Worm (Caenorhabditis elegans): Measurements from ENCODE around the gene C07B5.3.

The C07B5.3 gene

DNA sequence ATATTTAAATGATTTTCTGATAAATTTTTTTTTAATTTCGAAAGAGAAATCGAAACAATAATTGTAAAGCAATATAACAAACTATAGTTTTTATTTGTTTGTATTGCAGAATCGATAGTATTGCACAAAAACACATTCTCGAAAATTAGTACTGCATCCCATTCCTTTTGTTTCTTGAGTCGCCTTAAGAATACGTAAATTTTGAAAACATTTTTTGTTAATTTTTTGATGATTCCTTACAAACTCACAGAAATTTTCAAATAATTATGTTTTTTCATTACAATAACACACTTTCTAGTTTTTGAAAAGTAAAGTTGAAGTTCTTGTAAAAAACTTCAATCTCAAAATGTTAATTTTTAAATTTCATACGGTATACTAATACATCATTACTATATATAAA lies 36.9 kb downstream of the C07B5.3 start:
- TF ChIP-seq med-1 (GFP tag; optimal IDR thresholded peaks at IDR 0.05; ENCODE audit: insufficient read depth): no peak
- no peak for TF ChIP-seq flt-1 (GFP tag; IDR thresholded peaks at IDR 0.05)
- TF ChIP-seq ztf-23 (GFP tag; IDR thresholded peaks at IDR 0.05): no peak
- TF ChIP-seq ztf-29 (GFP tag; IDR thresholded peaks at IDR 0.05): no peak
- no peak for TF ChIP-seq cog-1 (tag; optimal IDR thresholded peaks at IDR 0.05)
- TF ChIP-seq tab-1 (GFP tag; IDR thresholded peaks at IDR 0.05): no peak
- TF ChIP-seq T22C8.4 (GFP tag; IDR thresholded peaks at IDR 0.05): no peak
- no peak for TF ChIP-seq klf-2 (GFP tag; conservative IDR thresholded peaks at IDR 0.05)
- no peak for TF ChIP-seq ref-1 (GFP tag; conservative IDR thresholded peaks at IDR 0.05)

DNA sequence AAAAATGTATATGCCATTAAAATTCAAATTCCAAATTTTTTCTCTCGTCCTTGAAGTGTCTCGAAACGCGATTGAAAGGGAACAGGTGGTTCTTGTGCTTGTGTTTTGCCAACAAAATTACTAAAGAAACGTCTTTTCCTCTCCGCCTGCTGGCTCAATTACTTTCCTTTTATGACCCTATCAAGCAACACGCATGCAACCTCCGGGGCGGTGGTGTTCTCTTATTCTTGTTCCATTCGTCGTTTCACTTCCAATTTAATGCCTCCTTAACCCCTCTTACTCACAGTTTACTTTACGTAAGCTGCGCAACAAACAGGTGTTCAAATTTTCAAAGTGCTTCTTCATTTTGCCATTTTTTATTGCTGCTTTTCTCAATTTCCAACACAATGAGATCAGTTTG lies 39.3 kb downstream of the C07B5.3 start:
- no peak for TF ChIP-seq med-1 (GFP tag; optimal IDR thresholded peaks at IDR 0.05; ENCODE audit: insufficient read depth)
- TF ChIP-seq ref-1 (GFP tag; conservative IDR thresholded peaks at IDR 0.05): no peak
- TF ChIP-seq ztf-23 (GFP tag; IDR thresholded peaks at IDR 0.05): no peak
- no peak for TF ChIP-seq klf-2 (GFP tag; conservative IDR thresholded peaks at IDR 0.05)
- TF ChIP-seq cog-1 (tag; optimal IDR thresholded peaks at IDR 0.05): no peak
- TF ChIP-seq flt-1 (GFP tag; IDR thresholded peaks at IDR 0.05): no peak
- no peak for TF ChIP-seq T22C8.4 (GFP tag; IDR thresholded peaks at IDR 0.05)
- TF ChIP-seq ztf-29 (GFP tag; IDR thresholded peaks at IDR 0.05): no peak
- no peak for TF ChIP-seq tab-1 (GFP tag; IDR thresholded peaks at IDR 0.05)

ce11 chrX:9476752-9477151 lies 46.3 kb downstream of the C07B5.3 start:
- TF ChIP-seq cog-1 (tag; optimal IDR thresholded peaks at IDR 0.05): no peak
- no peak for TF ChIP-seq ztf-29 (GFP tag; IDR thresholded peaks at IDR 0.05)
- TF ChIP-seq ref-1 (GFP tag; conservative IDR thresholded peaks at IDR 0.05): no peak
- no peak for TF ChIP-seq tab-1 (GFP tag; IDR thresholded peaks at IDR 0.05)
- no peak for TF ChIP-seq med-1 (GFP tag; optimal IDR thresholded peaks at IDR 0.05; ENCODE audit: insufficient read depth)
- no peak for TF ChIP-seq klf-2 (GFP tag; conservative IDR thresholded peaks at IDR 0.05)
- TF ChIP-seq T22C8.4 (GFP tag; IDR thresholded peaks at IDR 0.05): no peak
- TF ChIP-seq ztf-23 (GFP tag; IDR thresholded peaks at IDR 0.05): no peak
- no peak for TF ChIP-seq flt-1 (GFP tag; IDR thresholded peaks at IDR 0.05)
